Fruit fly (Drosophila melanogaster) whole organism: Measurements from ENCODE around the gene CG43153.

Experiments
- CG8478 ChIP-seq: fragments of >200 bp; optimal IDR thresholded peaks from 2 replicates; lab custom pipeline; 2018; ENCODE audit warnings: inconsistent platforms
- Dll ChIP-seq: fragments of >200 bp; optimal IDR thresholded peaks from 2 replicates; lab custom pipeline; 2017
- EcR ChIP-seq, 2 experiments: fragments of >200 bp; optimal IDR thresholded peaks; 2 replicates each; lab custom pipeline; 2017; ENCODE audit warnings: missing biosample characterization in 2 of 2, missing genetic modification characterization in 2 of 2, missing genetic modification reagents in 2 of 2
- pan ChIP-seq: fragments of >200 bp; optimal IDR thresholded peaks from 2 replicates; lab custom pipeline; 2017
- psq ChIP-seq: fragments of >200 bp; optimal IDR thresholded peaks from 2 replicates; lab custom pipeline; 2017
- usp ChIP-seq: fragments of >200 bp; optimal IDR thresholded peaks from 2 replicates; lab custom pipeline; 2017; ENCODE audit warnings: missing biosample characterization, missing genetic modification characterization, mixed read lengths

Gene CG43153

DNA sequence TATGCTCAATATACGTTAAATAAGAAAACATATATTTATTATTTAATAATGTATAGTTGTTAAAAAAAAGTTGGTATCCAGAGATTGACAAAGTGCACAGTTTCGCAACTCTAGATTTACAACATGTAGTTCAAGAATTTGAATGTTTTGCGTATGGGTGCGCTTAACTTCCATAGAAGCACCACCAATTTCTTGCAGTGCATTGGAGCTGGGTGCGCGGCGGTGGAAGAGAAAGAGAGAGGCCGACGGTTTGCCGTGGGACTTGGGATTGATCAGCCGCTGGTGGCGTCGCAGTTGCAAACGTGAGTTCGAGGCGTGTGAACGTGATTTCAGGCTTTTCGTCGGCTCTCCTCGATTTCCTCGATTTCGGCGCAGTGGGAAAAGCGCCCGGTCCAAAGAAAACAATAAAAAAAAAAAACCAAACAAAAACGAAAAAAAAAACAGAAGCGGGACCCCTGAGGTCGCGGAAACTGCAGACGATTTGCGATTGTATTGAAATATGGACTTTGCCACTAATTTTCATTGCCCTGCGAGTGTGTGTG is 21.1 kb downstream of the CG43153 start, which contains the start of gene spz4:
Gene spz4 (plus strand): TSS at position 289 of the 542 bp plus-strand sequence.
- TF ChIP-seq usp (no peak), Dll (lab: Kevin White, UChicago) (no peak), EcR (GFP tag; optimal IDR thresholded peaks at IDR 0.05; lab: Kevin White, UChicago) (no peak), CG8478 (lab: Kevin White, UChicago) (no peak), pan (no peak), psq (lab: Kevin White, UChicago) (no peak)

DNA sequence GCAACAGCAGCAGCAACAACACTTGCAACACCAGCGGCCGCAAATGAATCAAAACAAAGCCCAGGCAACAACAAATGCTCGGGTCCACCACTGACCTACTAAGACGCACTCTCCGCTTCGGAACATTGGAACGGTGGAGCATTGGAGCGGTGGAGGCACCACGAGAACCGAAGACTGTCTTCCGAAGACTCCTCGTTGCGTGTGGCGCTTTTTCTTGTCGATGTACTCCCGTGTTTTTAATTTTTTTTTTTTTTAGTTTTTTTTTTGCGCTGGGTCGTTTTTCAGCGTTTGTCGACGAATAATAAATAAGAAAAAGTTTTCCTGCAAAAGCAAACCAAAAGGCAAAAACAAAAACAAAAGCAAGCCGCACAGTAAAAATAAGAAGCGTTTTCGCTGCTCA is 21.9 kb downstream of the CG43153 start:
- TF ChIP-seq pan (no peak), psq (lab: Kevin White, UChicago) (no peak), Dll (lab: Kevin White, UChicago) (no peak), CG8478 (lab: Kevin White, UChicago) (no peak), usp (no peak), EcR (GFP tag; optimal IDR thresholded peaks at IDR 0.05; lab: Kevin White, UChicago) (no peak)

DNA sequence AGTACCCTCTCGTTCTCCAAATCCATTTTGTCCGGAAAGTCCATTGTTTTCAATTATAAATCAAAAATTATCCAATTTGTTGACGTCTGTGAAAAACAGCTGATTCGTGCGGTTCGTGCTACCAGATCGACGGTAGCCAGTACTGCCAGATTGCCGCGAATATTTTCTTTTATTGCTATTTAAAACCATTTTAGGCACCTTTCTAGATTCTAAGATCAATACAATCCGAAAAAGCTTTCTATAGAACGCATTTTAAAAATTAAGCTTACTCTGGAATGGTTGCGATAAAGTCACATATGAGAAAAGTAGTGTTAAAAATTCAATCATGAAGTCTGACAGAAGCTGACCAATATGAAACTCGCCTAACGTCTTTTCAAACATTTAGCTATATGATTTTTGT is 23.7 kb downstream of the CG43153 start, which contains the start of gene Cog8:
Gene Cog8 (minus strand): TSS at position 110 of the 400 bp plus-strand sequence.
- TF ChIP-seq psq (lab: Kevin White, UChicago), result no peak
- TF ChIP-seq Dll (lab: Kevin White, UChicago), result no peak
- TF ChIP-seq EcR (GFP tag; optimal IDR thresholded peaks at IDR 0.05; lab: Kevin White, UChicago), result no peak
- no peak for TF ChIP-seq CG8478 (lab: Kevin White, UChicago)
- TF ChIP-seq usp, result no peak
- TF ChIP-seq pan, result no peak

- TF ChIP-seq pan, result no peak
- TF ChIP-seq usp, result no peak
- no peak for TF ChIP-seq EcR (GFP tag; optimal IDR thresholded peaks at IDR 0.05; lab: Kevin White, UChicago)
- no peak for TF ChIP-seq Dll (lab: Kevin White, UChicago)
- no peak for TF ChIP-seq psq (lab: Kevin White, UChicago)
- TF ChIP-seq CG8478 (lab: Kevin White, UChicago), result no peak
Measured at dm6 chr2L:11493933-11494332, 28.6 kb downstream of the CG43153 start.

- TF ChIP-seq psq (lab: Kevin White, UChicago) (no peak), Dll (lab: Kevin White, UChicago) (no peak), CG8478 (lab: Kevin White, UChicago) (no peak), usp (no peak), pan (no peak), EcR (GFP tag; optimal IDR thresholded peaks at IDR 0.05; lab: Kevin White, UChicago) (no peak)
Measured at dm6 chr2L:11488465-11489037, 34.0 kb downstream of the CG43153 start.

dm6 chr2L:11484407-11484806 is 38.2 kb downstream of the CG43153 start, which contains the start of the genes CG43355 and sala:
Gene CG43355 (plus strand): TSS chr2L:11484707.
Gene sala (plus strand): TSS chr2L:11484707.
- TF ChIP-seq Dll (lab: Kevin White, UChicago) (no peak), psq (lab: Kevin White, UChicago) (no peak), usp (no peak), EcR (GFP tag; optimal IDR thresholded peaks at IDR 0.05; lab: Kevin White, UChicago) (no peak), CG8478 (lab: Kevin White, UChicago) (no peak), pan (no peak)

DNA sequence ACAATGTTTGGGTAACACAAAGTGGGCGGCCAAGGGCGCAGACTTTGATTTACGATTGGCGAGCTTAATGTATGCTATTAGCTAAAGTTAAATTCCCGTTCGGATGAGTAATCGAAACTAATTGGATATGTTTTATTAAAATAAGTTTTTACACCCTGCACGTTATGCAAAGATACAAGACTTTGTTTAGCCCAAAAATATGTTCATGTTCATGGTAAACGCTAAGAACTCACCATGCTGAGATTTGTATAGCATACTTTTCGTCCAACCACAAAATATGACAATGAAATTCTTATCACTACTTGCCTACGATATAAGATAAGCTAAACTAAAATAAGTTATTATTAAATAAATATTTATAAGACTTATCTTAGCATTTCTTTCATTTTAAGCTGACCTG is 47.6 kb downstream of the CG43153 start:
- TF ChIP-seq usp, result no peak
- TF ChIP-seq Dll (lab: Kevin White, UChicago), result no peak
- no peak for TF ChIP-seq psq (lab: Kevin White, UChicago)
- no peak for TF ChIP-seq pan
- no peak for TF ChIP-seq CG8478 (lab: Kevin White, UChicago)
- no peak for TF ChIP-seq EcR (GFP tag; optimal IDR thresholded peaks at IDR 0.05; lab: Kevin White, UChicago)

DNA sequence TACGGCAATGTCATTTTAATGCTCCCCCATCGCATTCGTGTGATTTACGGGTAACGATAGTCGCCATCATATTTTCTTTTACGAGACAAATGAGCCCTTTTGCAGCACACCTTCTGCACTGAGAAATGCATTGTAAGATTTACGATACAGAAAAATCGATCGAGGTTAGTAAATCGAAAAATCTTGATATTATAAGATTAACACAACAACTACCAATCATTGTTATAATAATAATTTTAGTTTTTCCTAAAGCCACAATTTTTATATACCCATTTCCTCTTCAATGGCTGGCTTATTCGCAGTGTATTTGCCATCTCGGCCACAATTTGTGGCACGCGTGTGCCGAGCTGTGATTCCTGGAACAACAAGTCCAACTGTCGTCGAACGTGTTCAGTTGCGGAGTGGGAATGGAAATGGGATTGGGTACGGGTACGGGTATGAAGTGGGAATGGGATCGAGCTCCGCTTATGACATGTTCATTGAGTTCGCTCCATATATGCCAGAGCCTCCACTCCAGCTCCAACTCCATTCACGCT is 50.5 kb downstream of the CG43153 start:
- TF ChIP-seq pan (no peak), EcR (GFP tag; optimal IDR thresholded peaks at IDR 0.05; lab: Kevin White, UChicago) (no peak), usp (no peak), CG8478 (lab: Kevin White, UChicago) (no peak), psq (lab: Kevin White, UChicago) (no peak), Dll (lab: Kevin White, UChicago) (no peak)
